Fruit fly (Drosophila melanogaster) S2 (cell line): ENCODE measurements around the gene peng.

Source experiments
- CG8478 ChIP-seq: fragments of >200 bp; optimal IDR thresholded peaks from 2 replicates; lab custom pipeline; 2018
- CTCF ChIP-seq, 2 experiments: fragments of >200 bp; optimal IDR thresholded peaks; 2 replicates each; lab custom pipeline; 2018

peng gene

DNA sequence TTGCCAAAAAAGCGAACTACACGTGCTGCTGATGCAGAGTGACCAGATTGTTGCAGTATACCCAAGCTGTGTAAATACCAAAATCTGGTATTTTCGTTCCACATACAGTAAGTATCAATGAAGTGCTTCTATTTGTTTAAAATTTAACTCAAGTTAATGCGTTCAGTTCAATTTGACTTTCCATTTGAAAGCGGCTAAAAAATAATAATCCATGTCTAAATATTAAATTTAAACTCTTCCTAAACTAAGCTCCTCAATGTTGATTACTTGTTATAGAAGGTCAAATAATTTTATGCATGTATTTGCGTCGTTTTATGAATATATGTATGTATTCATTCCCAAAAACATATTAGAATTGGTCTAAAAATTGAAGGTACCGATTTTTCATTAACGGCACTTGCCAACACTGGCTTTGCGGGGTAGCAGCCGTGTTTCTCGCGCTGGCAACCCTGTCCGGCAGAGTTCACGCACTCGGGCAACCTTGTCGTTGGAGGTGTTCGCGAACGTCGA, at the start of gene peng, which contains the start of gene sol:
Gene peng, minus strand, starts transcription at position 44 of the 510 bp plus-strand sequence.
Gene sol, plus strand, starts transcription at position 481 of the 510 bp plus-strand sequence.
- TF ChIP-seq CG8478 (lab: Kevin White, UChicago) (no peak), CTCF (optimal IDR thresholded peaks at IDR 0.05; lab: Kevin White, UChicago) (no peak)

DNA sequence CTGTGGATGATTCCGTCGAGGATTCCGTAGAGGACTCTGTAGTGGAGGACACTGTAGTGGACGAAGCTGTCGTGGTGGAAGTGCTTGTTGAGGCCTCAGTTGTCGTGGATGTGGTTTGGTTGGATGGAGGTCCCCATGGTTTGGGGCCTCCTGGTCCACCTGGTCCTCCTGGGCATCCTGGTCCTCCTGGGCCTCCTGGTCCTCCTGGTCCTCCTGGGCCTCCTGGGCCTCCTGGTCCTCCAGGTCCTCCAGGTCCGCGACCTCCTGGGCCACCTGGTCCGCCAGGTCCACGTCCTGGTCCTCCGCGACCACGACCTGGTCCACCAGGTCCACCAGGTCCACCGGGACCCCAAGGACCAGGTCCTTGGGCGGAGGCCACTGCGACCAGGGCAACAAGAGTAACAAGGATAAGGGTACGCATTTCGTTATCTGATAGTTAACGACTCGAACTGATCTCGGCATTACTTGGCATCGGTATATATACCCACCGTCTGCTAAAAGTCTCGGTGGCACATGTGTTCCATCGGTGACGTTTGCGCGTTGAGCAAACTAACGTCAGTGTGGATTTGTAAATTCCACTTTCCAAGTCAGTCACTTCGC, 47.3 kb upstream of the peng start, which contains the start of gene lcs:
Gene lcs, minus strand, starts transcription at position 457 of the 600 bp plus-strand sequence.
- TF ChIP-seq CG8478 (lab: Kevin White, UChicago) (no peak), CTCF (optimal IDR thresholded peaks at IDR 0.05; lab: Kevin White, UChicago) (no peak)

DNA sequence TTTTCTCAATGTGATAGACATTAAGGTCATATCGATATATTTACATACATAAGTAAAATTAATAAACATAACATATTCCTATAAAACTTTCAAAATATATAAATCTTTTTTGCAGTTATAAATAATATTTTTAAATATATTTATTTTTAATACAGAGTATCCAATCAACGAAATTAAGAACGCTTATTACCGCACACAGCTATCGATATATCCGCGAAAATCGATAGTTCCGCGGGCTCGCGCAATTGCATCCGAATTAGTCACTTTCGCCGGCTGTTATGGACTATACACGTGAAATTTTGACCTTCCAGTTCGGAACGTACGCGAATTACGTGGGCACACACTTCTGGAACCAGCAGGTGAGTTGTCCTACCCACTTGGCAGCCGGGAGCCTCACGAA, 39.1 kb upstream of the peng start, which contains the start of gene mst:
Gene mst, plus strand, starts transcription at position 244 of the 400 bp plus-strand sequence.
- TF ChIP-seq CG8478 (lab: Kevin White, UChicago): no peak

DNA sequence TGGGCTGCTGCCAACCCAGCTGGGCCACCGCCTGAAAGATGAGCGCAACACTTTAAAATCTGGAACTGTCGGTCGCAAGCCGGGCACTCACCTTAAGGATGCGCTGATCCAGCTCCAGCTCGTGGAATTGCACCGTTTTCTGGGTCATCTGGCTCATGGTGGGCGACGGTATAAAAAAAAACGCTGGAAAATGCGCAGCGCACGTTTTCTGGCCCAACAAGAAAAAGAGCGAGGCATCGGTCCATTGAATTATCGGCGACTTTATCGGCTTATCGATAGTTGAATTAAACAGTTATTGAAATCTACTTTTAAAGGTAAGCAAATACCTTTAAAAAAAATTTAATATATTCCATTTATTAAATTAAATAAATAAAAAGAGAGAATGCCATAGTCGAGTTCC, 38.1 kb upstream of the peng start, which contains the start of gene Ddx56:
Gene Ddx56, minus strand, starts transcription at position 252 of the 400 bp plus-strand sequence.
- TF ChIP-seq CG8478 (lab: Kevin White, UChicago) (no peak), CTCF (optimal IDR thresholded peaks at IDR 0.05; lab: Kevin White, UChicago) (no peak)

DNA sequence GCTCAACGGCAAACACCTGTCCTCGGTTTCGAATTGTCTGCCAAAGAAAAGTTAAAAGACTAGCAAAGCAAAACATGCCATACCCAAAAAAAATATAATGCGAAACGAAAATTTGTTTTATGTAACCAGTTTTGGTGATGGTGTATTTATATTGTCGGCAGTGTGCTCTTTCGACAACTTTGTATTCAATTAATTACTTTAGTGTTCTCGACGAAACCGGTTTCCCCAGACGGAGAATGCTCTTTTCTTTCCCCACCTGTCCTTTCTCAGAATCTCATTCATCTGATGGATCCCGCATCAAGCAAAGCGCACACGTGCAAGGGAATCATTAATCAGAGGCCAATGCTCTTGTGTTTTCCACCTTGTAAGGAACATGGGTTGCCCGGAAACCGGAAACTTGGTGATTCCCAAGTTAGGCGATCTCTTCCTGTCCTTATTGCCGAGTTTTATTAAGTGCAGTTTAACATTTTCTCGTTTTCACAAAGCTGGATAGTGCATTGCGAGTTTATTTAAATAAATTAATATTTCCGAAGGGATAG, 28.8 kb upstream of the peng start:
- no peak for TF ChIP-seq CTCF (optimal IDR thresholded peaks at IDR 0.05; lab: Kevin White, UChicago)
- TF ChIP-seq CG8478 (lab: Kevin White, UChicago): no peak

DNA sequence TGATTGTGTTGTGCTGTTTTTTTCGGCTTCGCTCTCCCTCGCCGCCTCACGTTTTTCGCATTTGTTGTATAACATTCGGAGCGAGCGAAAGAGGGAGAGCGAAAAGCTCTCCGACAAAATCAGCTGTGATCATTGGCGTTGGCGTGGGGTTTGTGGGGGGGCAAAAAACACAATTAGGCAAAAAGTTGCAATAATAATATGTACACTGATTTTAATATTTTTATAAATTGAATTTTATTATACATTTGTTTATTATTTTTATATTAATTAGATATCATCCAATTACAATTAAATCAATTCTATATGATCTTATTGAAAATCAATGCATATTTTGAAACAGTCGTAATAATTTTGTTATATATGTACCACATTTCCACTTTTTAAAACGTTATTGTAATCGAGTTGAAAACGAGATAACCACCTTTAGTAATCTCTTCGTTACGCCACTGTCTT, 26.0 kb upstream of the peng start:
- TF ChIP-seq CG8478 (lab: Kevin White, UChicago) (no peak), CTCF (optimal IDR thresholded peaks at IDR 0.05; lab: Kevin White, UChicago) (no peak)

DNA sequence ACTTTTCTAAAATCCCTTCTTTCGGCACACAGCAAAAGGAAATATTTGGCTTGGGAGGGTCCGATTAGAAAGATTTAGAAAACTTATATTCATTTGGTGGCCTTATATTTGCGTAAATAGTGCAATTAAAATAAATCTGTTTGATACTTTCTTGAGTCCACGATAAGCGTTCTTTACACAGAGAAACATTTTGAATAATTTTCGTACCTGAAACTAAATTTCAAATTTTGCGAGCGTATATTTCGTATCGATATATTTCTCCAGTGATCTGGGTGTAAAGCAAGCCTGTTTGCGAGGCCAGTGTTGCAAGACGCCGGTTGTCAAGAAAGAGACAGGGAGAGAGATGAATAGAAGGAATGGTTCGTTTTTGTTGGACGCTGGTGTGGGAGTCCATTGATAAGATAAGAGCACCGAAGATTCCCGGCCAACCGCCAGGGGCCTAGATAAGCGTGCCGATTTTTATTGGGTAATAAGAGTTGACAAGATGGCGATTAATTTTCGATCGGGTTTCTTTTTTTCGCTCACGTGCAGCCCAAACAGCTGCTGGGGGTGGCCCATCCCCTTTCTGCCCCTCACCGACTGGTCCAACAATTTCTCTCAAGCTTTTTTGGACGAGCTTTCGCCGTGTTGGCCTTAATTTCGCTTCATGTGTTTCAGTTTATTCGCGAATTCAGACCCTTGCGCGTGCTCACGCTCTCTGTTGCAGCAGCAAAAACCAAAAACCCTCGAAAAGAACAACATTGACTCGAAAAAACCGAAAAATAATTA, 24.2 kb upstream of the peng start, which contains the start of gene slgA:
Gene slgA, plus strand, starts transcription at position 344 of the 768 bp plus-strand sequence.
- no peak for TF ChIP-seq CG8478 (lab: Kevin White, UChicago)

DNA sequence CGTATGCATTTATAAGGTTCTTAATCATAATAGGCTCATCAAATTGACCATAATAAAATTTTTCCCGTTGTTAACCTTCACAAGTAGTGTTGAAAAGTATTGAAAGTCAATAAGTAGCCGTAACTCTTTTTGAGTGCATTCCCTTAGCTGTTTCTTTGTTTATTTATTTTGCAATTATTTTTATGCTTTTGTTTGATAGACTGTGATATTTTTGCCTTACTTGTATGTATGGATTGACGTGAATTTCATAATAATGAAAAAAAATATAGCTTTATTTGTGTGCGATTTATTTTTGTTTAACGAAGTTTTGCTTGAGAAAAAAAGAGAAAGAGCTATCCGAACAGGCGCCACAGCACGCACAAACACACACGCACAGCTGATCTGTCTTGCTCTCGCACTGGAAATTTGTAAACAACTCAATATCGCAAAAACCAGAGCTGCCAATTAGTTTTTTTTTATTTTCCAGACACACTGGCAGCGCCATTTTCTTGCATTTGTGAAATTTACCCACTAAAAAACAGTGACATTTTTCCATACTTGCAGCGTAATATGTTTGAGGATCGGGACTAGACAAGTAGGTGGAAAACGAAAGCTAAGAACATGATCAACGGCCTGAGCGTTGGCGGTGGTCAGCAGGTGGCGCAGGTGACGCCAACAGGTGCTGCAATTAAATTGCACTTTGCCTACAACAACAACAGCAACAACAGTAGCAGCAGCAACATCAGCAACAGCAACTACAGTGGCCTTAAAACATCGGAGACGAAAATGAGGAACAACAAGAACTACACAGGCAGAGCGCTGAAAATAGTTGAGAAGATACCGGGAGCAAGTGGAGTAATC, 19.7 kb upstream of the peng start:
- TF ChIP-seq CTCF (optimal IDR thresholded peaks at IDR 0.05; lab: Kevin White, UChicago) (no peak), CG8478 (lab: Kevin White, UChicago) (no peak)

DNA sequence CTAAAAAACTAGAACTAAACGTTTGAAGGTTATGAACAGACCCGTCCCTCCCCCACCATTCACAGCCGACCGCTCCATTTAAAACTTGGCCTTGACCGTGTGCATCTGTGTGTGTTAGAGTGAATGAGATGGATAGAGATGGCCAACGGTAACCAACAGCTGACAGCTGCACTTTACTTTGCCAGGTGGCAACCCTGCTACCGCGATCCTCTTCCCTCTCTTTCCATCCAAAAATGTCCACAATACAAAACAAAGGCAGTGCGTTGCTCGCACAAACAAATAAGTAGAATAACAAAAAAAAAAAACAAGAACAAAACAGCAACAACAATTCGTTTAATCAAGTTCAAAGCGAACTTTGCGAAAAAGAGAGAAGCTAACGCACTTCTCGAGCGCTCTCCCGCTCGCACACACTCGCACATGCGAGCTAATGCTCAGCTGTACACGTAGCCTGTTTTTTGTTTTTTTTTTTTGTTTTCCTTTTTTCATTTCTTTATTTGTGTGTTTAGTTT, 18.8 kb upstream of the peng start:
- no peak for TF ChIP-seq CG8478 (lab: Kevin White, UChicago)
- TF ChIP-seq CTCF (optimal IDR thresholded peaks at IDR 0.05; lab: Kevin White, UChicago): no peak

DNA sequence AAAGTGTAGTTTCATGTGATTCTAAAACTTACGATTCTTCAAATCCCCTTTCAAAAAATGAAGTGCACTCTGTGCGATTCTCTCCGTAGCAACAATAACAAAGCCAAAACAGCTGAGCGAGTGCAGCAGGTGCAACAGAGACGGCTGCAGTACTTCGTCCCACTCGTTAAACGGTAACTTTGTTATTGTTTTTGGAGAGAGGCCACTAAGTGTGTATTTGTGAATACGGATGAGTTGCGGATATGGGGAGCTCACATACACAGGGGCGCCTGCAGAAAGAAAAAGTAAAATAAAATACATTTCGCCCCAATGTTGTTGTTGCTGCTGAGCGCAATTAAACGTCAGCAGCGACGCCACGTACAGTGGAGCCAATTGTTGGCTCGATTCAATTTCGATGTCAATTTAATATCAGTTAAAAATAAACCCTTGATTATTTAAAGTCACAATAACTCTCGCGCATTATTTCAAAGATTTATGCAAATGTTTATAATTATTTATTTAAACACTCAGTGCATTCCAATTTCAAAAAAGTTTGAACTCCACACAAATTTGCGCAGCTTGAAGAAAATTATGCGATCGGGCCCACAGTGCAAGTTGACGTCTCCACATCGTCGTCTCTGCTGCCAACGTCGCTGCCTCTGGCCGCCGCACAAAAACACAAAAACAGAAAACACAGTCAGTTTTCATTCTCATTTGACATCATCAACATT, 17.9 kb upstream of the peng start:
- TF ChIP-seq CG8478 (lab: Kevin White, UChicago): no peak
- TF ChIP-seq CTCF (optimal IDR thresholded peaks at IDR 0.05; lab: Kevin White, UChicago): no peak

DNA sequence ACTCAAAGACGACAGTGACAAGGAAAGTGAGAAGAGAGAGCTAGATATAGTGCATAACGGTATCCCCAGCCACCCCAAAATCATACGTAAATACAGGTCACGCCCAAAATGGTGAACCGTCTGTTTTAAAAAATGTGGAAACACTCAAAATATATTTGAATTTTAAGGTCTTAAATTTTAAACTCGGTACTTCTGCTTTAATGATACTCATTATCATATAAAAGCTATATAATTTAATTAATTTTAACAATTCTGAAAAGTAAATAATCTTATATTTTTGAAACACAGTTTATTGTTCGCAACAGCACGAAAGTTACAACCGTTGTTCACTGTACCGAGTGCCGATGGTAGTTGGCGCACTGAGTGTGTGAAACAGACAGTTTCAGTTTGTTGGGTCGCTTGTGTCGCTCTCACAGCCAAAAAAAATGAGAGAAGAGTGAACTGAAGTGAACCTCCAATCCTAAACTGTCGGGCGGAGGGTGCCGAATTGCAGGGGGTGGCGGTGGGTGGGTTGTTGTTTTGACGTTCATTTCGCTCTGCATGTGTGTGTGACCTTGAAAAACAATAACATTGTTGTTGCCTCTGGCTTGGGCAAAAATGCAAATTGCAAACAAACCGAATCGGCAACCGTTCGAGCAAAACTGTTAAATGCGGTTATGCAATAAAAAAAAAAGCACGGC, 16.8 kb upstream of the peng start:
- TF ChIP-seq CG8478 (lab: Kevin White, UChicago) (no peak), CTCF (optimal IDR thresholded peaks at IDR 0.05; lab: Kevin White, UChicago) (no peak)

DNA sequence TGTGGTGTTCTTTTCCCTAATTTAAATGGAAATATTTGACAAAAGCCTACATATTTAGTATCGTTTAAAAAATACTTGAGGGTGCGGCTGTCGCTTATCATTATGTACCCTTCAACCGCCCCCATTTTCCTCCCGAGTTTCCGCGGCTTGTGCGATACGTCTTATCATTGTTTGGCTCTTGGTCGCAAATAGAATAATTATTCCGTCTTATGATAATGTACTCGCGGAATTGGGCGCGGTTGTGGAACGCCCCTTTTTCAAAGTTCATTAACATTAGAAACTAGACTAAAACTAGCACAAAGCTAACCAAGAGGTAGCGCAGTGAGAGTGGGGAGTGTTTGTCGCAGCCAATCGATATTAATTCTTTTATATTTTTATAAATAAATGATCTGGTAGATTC, 15.8 kb upstream of the peng start:
- TF ChIP-seq CTCF (optimal IDR thresholded peaks at IDR 0.05; lab: Kevin White, UChicago): no peak
- no peak for TF ChIP-seq CG8478 (lab: Kevin White, UChicago)

DNA sequence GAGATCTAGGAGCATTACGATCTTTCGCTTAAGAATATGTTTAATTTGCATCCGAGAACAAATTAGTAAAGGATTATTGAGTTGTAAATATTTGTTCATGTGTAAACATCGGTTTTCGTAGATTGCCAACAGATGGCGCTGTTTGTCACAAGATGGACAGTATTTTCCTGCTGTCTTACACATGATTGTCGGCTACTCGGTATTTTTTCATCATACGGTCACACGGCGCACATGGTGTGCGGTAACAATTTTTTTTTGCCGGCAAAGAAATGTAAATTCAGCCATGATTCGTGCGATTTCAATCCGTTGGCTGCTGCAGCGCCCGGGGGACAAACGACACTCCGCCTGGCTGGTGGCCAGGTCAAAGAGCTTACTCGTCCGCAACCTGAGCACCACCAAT, 13.2 kb upstream of the peng start, which contains the start of the genes bbx and waw:
Gene bbx, plus strand, starts transcription at position 151 of the 400 bp plus-strand sequence.
Gene waw, plus strand, starts transcription at position 151 of the 400 bp plus-strand sequence.
- TF ChIP-seq CG8478 (lab: Kevin White, UChicago) (no peak), CTCF (optimal IDR thresholded peaks at IDR 0.05; lab: Kevin White, UChicago) (peak; percentile 91 to 95)
